Worm (Caenorhabditis elegans) whole organism, L4 larva: Measurements from ENCODE around the gene K07C5.2.

Source experiments
- ceh-20 ChIP-seq: fragments of 200-800 bp; sonication (Bioruptor generic); IDR thresholded peaks from 2 replicates; pipeline ENCODE4 v1.3.6; 2022; ENCODE audit warnings: missing genetic modification reagents, missing genetic modification characterization, missing compliant biosample characterization
- ceh-44 ChIP-seq: fragments of 200-800 bp; sonication (Bioruptor generic); IDR thresholded peaks from 2 replicates; pipeline ENCODE4 v1.3.6; 2022; ENCODE audit warnings: missing genetic modification reagents, missing genetic modification characterization, missing compliant biosample characterization
- ceh-82 ChIP-seq: sonication (generic microtip); optimal IDR thresholded peaks from 2 replicates; lab custom pipeline; 2017; ENCODE audit warnings: missing biosample characterization, missing genetic modification characterization
- hlh-11 ChIP-seq: fragments of 200-800 bp; sonication (Bioruptor generic); optimal IDR thresholded peaks from 2 replicates; lab custom pipeline; 2018; ENCODE audit warnings: mild to moderate bottlenecking, missing genetic modification characterization, missing compliant biosample characterization
- nhr-102 ChIP-seq: sonication (generic microtip); optimal IDR thresholded peaks from 2 replicates; lab custom pipeline; 2016; ENCODE audit warnings: mild to moderate bottlenecking, missing genetic modification characterization, moderate library complexity, missing compliant biosample characterization
- nhr-11 ChIP-seq: fragments of 150-350 bp; optimal IDR thresholded peaks from 2 replicates; lab custom pipeline; 2014; ENCODE audit warnings: missing biosample characterization, missing genetic modification characterization
- spr-3 ChIP-seq: fragments of 200-800 bp; sonication (Bioruptor generic); optimal IDR thresholded peaks from 2 replicates; lab custom pipeline; 2018; ENCODE audit warnings: mild to moderate bottlenecking, missing genetic modification characterization, missing compliant biosample characterization

ce11 chrV:10358238-10358637, 18.9 kb downstream of the K07C5.2 start, which contains the start of gene ttll-15:
- TF ChIP-seq nhr-102 (tag; lab: Kevin White, UChicago), result no peak
- no peak for TF ChIP-seq ceh-44 (GFP tag; lab: Robert Waterston, UW)
- TF ChIP-seq nhr-11 (tag; lab: Kevin White, UChicago), result no peak
- TF ChIP-seq spr-3, result no peak
- no peak for TF ChIP-seq ceh-20
- TF ChIP-seq ceh-82, result no peak
- no peak for TF ChIP-seq hlh-11 (tag; lab: Kevin White, UChicago)
